Worm (Caenorhabditis elegans) whole organism, L1 larva: ENCODE measurements around the gene F56A11.5.
A peak's percentile ranks its signal among the peaks of the same experiment; 100 is the strongest.

Experiments used
- C04F5.9 ChIP-seq: sonication (generic microtip); optimal IDR thresholded peaks from 2 replicates; lab custom pipeline; 2016; ENCODE audit warnings: missing genetic modification characterization, missing compliant biosample characterization
- alr-1 ChIP-seq: fragments of 200-800 bp; sonication (Bioruptor generic); optimal IDR thresholded peaks from 2 replicates; lab custom pipeline; 2018; ENCODE audit warnings: borderline replicate concordance, mild to moderate bottlenecking, missing genetic modification characterization, missing compliant biosample characterization
- ama-1 ChIP-seq: fragments of 150-350 bp; optimal IDR thresholded peaks from 2 replicates; lab custom pipeline; 2014
- ceh-63 ChIP-seq: fragments of 200-800 bp; sonication (Bioruptor generic); optimal IDR thresholded peaks from 2 replicates; lab custom pipeline; 2018; ENCODE audit warnings: mild to moderate bottlenecking, missing genetic modification characterization, missing compliant biosample characterization
- ceh-82 ChIP-seq, 3 experiments: fragments of 150-350 bp in 1 of 3; sonication (generic microtip) in 2 of 3; optimal IDR thresholded peaks; 2 replicates each; lab custom pipeline; 2014 to 2017; ENCODE audit warnings: missing biosample characterization in 3 of 3, missing genetic modification characterization in 3 of 3
- ceh-88 ChIP-seq: fragments of 200-800 bp; sonication (Bioruptor generic); IDR thresholded peaks from 2 replicates; pipeline ENCODE4 v1.3.6; 2022; ENCODE audit warnings: missing genetic modification characterization, missing compliant biosample characterization
- dpl-1 ChIP-seq, 3 experiments: fragments of 150-350 bp in 2 of 3; sonication (generic microtip) in 1 of 3; optimal IDR thresholded peaks; 2 replicates each; lab custom pipeline; 2014 to 2017; ENCODE audit warnings: missing biosample characterization in 3 of 3, missing genetic modification characterization in 3 of 3, missing genetic modification reagents in 3 of 3
- efl-1 ChIP-seq, 4 experiments: fragments of 150-350 bp; optimal IDR thresholded peaks in 3 of 4; peaks in 1 of 4; 1 replicate in 1 of 4; 2 replicates in 3 of 4; lab custom pipeline; 2014; ENCODE audit warnings: missing biosample characterization in 2 of 4, missing genetic modification characterization in 2 of 4, missing genetic modification reagents in 2 of 4
- efl-3 ChIP-seq: fragments of 200-800 bp; sonication (Bioruptor generic); optimal IDR thresholded peaks from 2 replicates; lab custom pipeline; 2018; ENCODE audit warnings: mild to moderate bottlenecking, missing genetic modification characterization, missing compliant biosample characterization
- egl-13 ChIP-seq: sonication (generic microtip); optimal IDR thresholded peaks from 2 replicates; lab custom pipeline; 2016; ENCODE audit warnings: missing genotype, missing genetic modification reagents, missing genetic modification characterization, missing compliant biosample characterization
- elt-2 ChIP-seq: sonication (generic microtip); optimal IDR thresholded peaks from 2 replicates; lab custom pipeline; 2016; ENCODE audit warnings: missing genetic modification characterization, mild to moderate bottlenecking, inconsistent platforms, missing compliant biosample characterization, missing genetic modification reagents
- ets-5 ChIP-seq: fragments of 200-800 bp; sonication (Bioruptor generic); IDR thresholded peaks from 2 replicates; pipeline ENCODE4 v1.3.6; 2022; ENCODE audit warnings: missing genetic modification characterization, missing compliant biosample characterization
- fkh-10 ChIP-seq: sonication (generic microtip); optimal IDR thresholded peaks from 2 replicates; lab custom pipeline; 2017; ENCODE audit warnings: missing biosample characterization, missing genetic modification reagents, missing genetic modification characterization
- grh-1 ChIP-seq: fragments of 200-800 bp; sonication (Bioruptor generic); IDR thresholded peaks from 2 replicates; pipeline ENCODE4 v1.3.6; 2022; ENCODE audit warnings: missing genetic modification reagents, missing genetic modification characterization, missing compliant biosample characterization
- hlh-17 ChIP-seq: fragments of 200-800 bp; sonication (Bioruptor generic); optimal IDR thresholded peaks from 2 replicates; lab custom pipeline; 2018; ENCODE audit warnings: missing genetic modification characterization, mild to moderate bottlenecking, missing compliant biosample characterization, moderate library complexity, borderline replicate concordance
- hlh-4 ChIP-seq: sonication (generic microtip); optimal IDR thresholded peaks from 2 replicates; lab custom pipeline; 2016; ENCODE audit warnings: mild to moderate bottlenecking, missing genetic modification characterization, missing compliant biosample characterization
- isw-1 ChIP-seq: fragments of 200-800 bp; sonication (Bioruptor generic); IDR thresholded peaks from 2 replicates; pipeline ENCODE4 v1.3.6; 2022; ENCODE audit warnings: missing genetic modification characterization, missing compliant biosample characterization
- jun-1 ChIP-seq: fragments of 150-350 bp; optimal IDR thresholded peaks from 2 replicates; lab custom pipeline; 2014; ENCODE audit warnings: missing biosample characterization, missing genetic modification reagents, missing genetic modification characterization
- lin-13 ChIP-seq: fragments of 150-350 bp; optimal IDR thresholded peaks from 2 replicates; lab custom pipeline; 2014; ENCODE audit warnings: missing biosample characterization, missing genetic modification reagents, missing genetic modification characterization
- lin-14 ChIP-seq: fragments of 200-800 bp; sonication (Bioruptor generic); optimal IDR thresholded peaks from 2 replicates; lab custom pipeline; 2018; ENCODE audit warnings: mild to moderate bottlenecking, missing genetic modification characterization, moderate library complexity, missing compliant biosample characterization
- lin-35 ChIP-seq, 2 experiments: fragments of 150-350 bp; optimal IDR thresholded peaks; 2 replicates each; lab custom pipeline; 2014; ENCODE audit warnings: missing biosample characterization in 2 of 2, missing genetic modification characterization in 2 of 2, missing genetic modification reagents in 2 of 2
- lin-39 ChIP-seq: fragments of 150-350 bp; optimal IDR thresholded peaks from 2 replicates; lab custom pipeline; 2014; ENCODE audit warnings: missing biosample characterization, missing genetic modification reagents, missing genetic modification characterization
- mab-9 ChIP-seq: fragments of 200-800 bp; sonication (Bioruptor generic); IDR thresholded peaks from 2 replicates; pipeline ENCODE4 v1.3.6; 2022; ENCODE audit warnings: missing genetic modification reagents, missing genetic modification characterization, missing compliant biosample characterization
- mdl-1 ChIP-seq, 2 experiments: fragments of 150-350 bp; optimal IDR thresholded peaks; 2 replicates each; lab custom pipeline; 2014 to 2017; ENCODE audit warnings: missing biosample characterization in 2 of 2, missing genetic modification characterization in 2 of 2, inconsistent platforms in 1 of 2
- mep-1 ChIP-seq: fragments of 150-350 bp; optimal IDR thresholded peaks from 2 replicates; lab custom pipeline; 2014; ENCODE audit warnings: missing biosample characterization, missing genetic modification characterization
- nhr-11 ChIP-seq: fragments of 150-350 bp; optimal IDR thresholded peaks from 2 replicates; lab custom pipeline; 2014; ENCODE audit warnings: missing biosample characterization, missing genetic modification characterization
- nhr-20 ChIP-seq: sonication (generic microtip); optimal IDR thresholded peaks from 2 replicates; lab custom pipeline; 2016; ENCODE audit warnings: mild to moderate bottlenecking, missing genetic modification characterization, missing compliant biosample characterization
- nhr-76 ChIP-seq: sonication (generic microtip); optimal IDR thresholded peaks from 2 replicates; lab custom pipeline; 2017; ENCODE audit warnings: missing biosample characterization, missing genetic modification characterization
- nhr-85 ChIP-seq: sonication (generic microtip); peaks from one replicate; lab custom pipeline; 2016; ENCODE audit warnings: missing genetic modification characterization, inconsistent platforms, missing compliant biosample characterization
- nhr-90 ChIP-seq: sonication (generic microtip); optimal IDR thresholded peaks from 2 replicates; lab custom pipeline; 2016; ENCODE audit warnings: mild to moderate bottlenecking, missing genetic modification characterization, missing compliant biosample characterization; ENCODE audit not compliant: poor library complexity
- rnt-1 ChIP-seq: sonication (generic microtip); optimal IDR thresholded peaks from 2 replicates; lab custom pipeline; 2016; ENCODE audit warnings: mild to moderate bottlenecking, missing genetic modification characterization, moderate library complexity, missing compliant biosample characterization
- snpc-4 ChIP-seq: fragments of 150-350 bp; optimal IDR thresholded peaks from 2 replicates; lab custom pipeline; 2014; ENCODE audit warnings: missing biosample characterization, missing genetic modification characterization
- tbx-2 ChIP-seq: sonication (generic microtip); optimal IDR thresholded peaks from 2 replicates; lab custom pipeline; 2016; ENCODE audit warnings: missing genetic modification characterization, missing compliant biosample characterization
- unc-130 ChIP-seq: fragments of 150-350 bp; optimal IDR thresholded peaks from 2 replicates; lab custom pipeline; 2017; ENCODE audit warnings: missing biosample characterization, missing genetic modification characterization, inconsistent platforms
- unc-62 ChIP-seq: fragments of 150-350 bp; optimal IDR thresholded peaks from 2 replicates; lab custom pipeline; 2014; ENCODE audit warnings: missing biosample characterization, missing genetic modification reagents, missing genetic modification characterization
- unc-98 ChIP-seq: fragments of 200-800 bp; sonication (Bioruptor generic); IDR thresholded peaks from 2 replicates; pipeline ENCODE4 v1.3.6; 2022; ENCODE audit warnings: missing genetic modification characterization, missing compliant biosample characterization
- vab-15 ChIP-seq: sonication (generic microtip); optimal IDR thresholded peaks from 2 replicates; lab custom pipeline; 2017; ENCODE audit warnings: missing genotype, mild to moderate bottlenecking, missing genetic modification characterization, missing compliant biosample characterization
- zag-1 ChIP-seq: fragments of 150-350 bp; optimal IDR thresholded peaks from 2 replicates; lab custom pipeline; 2014; ENCODE audit warnings: missing biosample characterization, missing genetic modification characterization
- zip-4 ChIP-seq: fragments of 200-800 bp; sonication (Bioruptor generic); optimal IDR thresholded peaks from 2 replicates; lab custom pipeline; 2018; ENCODE audit warnings: mild to moderate bottlenecking, missing genetic modification characterization, moderate library complexity, missing compliant biosample characterization
- ztf-11 ChIP-seq, 2 experiments: sonication (generic microtip); optimal IDR thresholded peaks; 2 replicates each; lab custom pipeline; 2016 to 2017; ENCODE audit warnings: missing genetic modification characterization in 2 of 2, missing biosample characterization in 1 of 2, missing compliant biosample characterization in 1 of 2

The F56A11.5 gene

ce11 chrIV:572487-572886, 1.8 kb upstream of the F56A11.5 start, which contains the start of gene gex-2 (continued):
- TF ChIP-seq mdl-1 (tag; optimal IDR thresholded peaks at IDR 0.05; lab: Kevin White, UChicago), result no peak
- TF ChIP-seq jun-1 (tag; lab: Kevin White, UChicago), result no peak

ce11 chrIV:564000-564399, 6.6 kb downstream of the F56A11.5 start:
- TF ChIP-seq mep-1 (tag; lab: Kevin White, UChicago) (no peak), tbx-2 (tag; lab: Kevin White, UChicago) (no peak), efl-1 (optimal IDR thresholded peaks at IDR 0.05; lab: Kevin White, UChicago) (no peak), efl-1 (GFP tag; optimal IDR thresholded peaks at IDR 0.05 in 1 of 2; lab: Kevin White, UChicago) (peak in 1 of 2 experiments; percentile 35)

ce11 chrIV:563417-563816, 7.2 kb downstream of the F56A11.5 start:
- TF ChIP-seq fkh-10 (GFP tag; lab: Kevin White, UChicago) (peak; percentile 24), ama-1 (no peak), zag-1 (tag; lab: Kevin White, UChicago) (no peak), vab-15 (tag; lab: Kevin White, UChicago) (no peak), lin-14 (GFP tag; lab: Kevin White, UChicago) (peak; percentile 60), isw-1 (no peak), dpl-1 (GFP tag; optimal IDR thresholded peaks at IDR 0.05; lab: Kevin White, UChicago) (no peak), nhr-20 (tag; lab: Kevin White, UChicago) (no peak), grh-1 (no peak), alr-1 (no peak), mab-9 (no peak), ceh-63 (GFP tag; lab: Kevin White, UChicago) (no peak), lin-39 (no peak), unc-62 (GFP tag; lab: Kevin White, UChicago) (no peak), ceh-82 (tag; optimal IDR thresholded peaks at IDR 0.05; lab: Kevin White, UChicago) (peak in 1 of 3 experiments; percentile 16), egl-13 (tag; lab: Kevin White, UChicago) (no peak), C04F5.9 (no peak), lin-35 (GFP tag; optimal IDR thresholded peaks at IDR 0.05; lab: Kevin White, UChicago) (no peak), hlh-4 (tag; lab: Kevin White, UChicago) (no peak), nhr-90 (tag; lab: Kevin White, UChicago) (no peak), nhr-76 (tag; lab: Kevin White, UChicago) (no peak), lin-13 (GFP tag; lab: Kevin White, UChicago) (no peak)

- TF ChIP-seq snpc-4 (tag; lab: Kevin White, UChicago) (no peak), ztf-11 (tag; optimal IDR thresholded peaks at IDR 0.05; lab: Kevin White, UChicago) (no peak)
Observed at ce11 chrIV:560780-561179, 9.9 kb downstream of the F56A11.5 start.

- TF ChIP-seq nhr-85 (tag; lab: Kevin White, UChicago) (peak; percentile 7), efl-3 (GFP tag; lab: Kevin White, UChicago) (no peak)
Observed at ce11 chrIV:560314-560713, 10.3 kb downstream of the F56A11.5 start.

- TF ChIP-seq efl-1 (optimal IDR thresholded peaks at IDR 0.05; lab: Kevin White, UChicago), result no peak
- no peak for TF ChIP-seq efl-1 (GFP tag; optimal IDR thresholded peaks at IDR 0.05 in 1 of 2; lab: Kevin White, UChicago)
- no peak for TF ChIP-seq hlh-17 (GFP tag; lab: Kevin White, UChicago)
- no peak for TF ChIP-seq nhr-11 (tag; lab: Kevin White, UChicago)
- no peak for TF ChIP-seq rnt-1 (tag; lab: Kevin White, UChicago)
- no peak for TF ChIP-seq alr-1
- no peak for TF ChIP-seq unc-98 (GFP tag; lab: Robert Waterston, UW)
- no peak for TF ChIP-seq ets-5
- TF ChIP-seq unc-130 (tag; lab: Kevin White, UChicago), result no peak
- TF ChIP-seq zip-4, result no peak
- no peak for TF ChIP-seq elt-2 (tag; lab: Kevin White, UChicago)
- no peak for TF ChIP-seq ceh-88 (GFP tag; lab: Robert Waterston, UW)
- TF ChIP-seq ztf-11 (tag; optimal IDR thresholded peaks at IDR 0.05; lab: Kevin White, UChicago), result no peak
Observed at ce11 chrIV:558735-559284, 11.8 kb downstream of the F56A11.5 start, which contains the start of gene efn-4. Gene efn-4, plus strand, starts transcription at chrIV:559234.
